Fruit fly (Drosophila melanogaster): ENCODE results near the gene CG34140.

DNA sequence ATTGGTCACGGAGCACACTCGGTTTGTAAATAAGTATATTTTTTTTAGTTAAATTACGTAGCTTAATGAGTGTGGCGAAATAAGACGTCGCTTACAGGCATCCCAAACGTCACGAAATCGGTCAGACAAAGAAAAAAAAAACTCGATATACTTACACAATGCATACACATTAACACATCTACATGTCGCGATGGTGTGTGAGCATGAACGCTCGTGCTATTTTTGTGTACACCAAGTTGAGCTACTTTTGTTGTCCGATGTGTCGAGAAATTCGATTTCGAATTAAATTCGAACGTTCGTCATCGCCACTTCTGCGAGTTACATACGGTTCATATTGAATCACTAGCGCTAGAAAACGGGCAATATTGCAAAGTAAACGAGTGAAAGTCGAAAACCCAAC, 40.9 kb upstream of the CG34140 start:
- TF ChIP-seq ttk (optimal IDR thresholded peaks at IDR 0.05) (no peak), h (optimal IDR thresholded peaks at IDR 0.05) (no peak)

Measured in Kc167 (cell line).